Fruit fly (Drosophila melanogaster) whole organism, prepupa: ENCODE results near the gene Npc2d.

Experiments
- Blimp-1 ChIP-seq: fragments of 200-800 bp; sonication (Bioruptor generic); optimal IDR thresholded peaks from 3 replicates; lab custom pipeline; 2017; ENCODE audit warnings: missing biosample characterization, missing genetic modification characterization, mild to moderate bottlenecking, moderate library complexity, missing genetic modification reagents
- CG11294 ChIP-seq: fragments of 200-800 bp; sonication (Bioruptor generic); IDR thresholded peaks from 2 replicates; pipeline ENCODE4 v1.3.6; 2022; ENCODE audit warnings: missing biosample characterization, missing genetic modification characterization
- CG11762 ChIP-seq: fragments of 200-800 bp; sonication (Bioruptor generic); optimal IDR thresholded peaks from 3 replicates; lab custom pipeline; 2016; ENCODE audit warnings: missing biosample characterization, missing genetic modification characterization; ENCODE audit not compliant: insufficient read depth
- CG11902 ChIP-seq: fragments of 200-800 bp; sonication (Bioruptor generic); optimal IDR thresholded peaks from 3 replicates; lab custom pipeline; 2016; ENCODE audit warnings: missing biosample characterization, missing genetic modification characterization
- CG15336 ChIP-seq: fragments of 200-800 bp; sonication (Bioruptor generic); IDR thresholded peaks from 2 replicates; pipeline ENCODE4 v1.3.6; 2022; ENCODE audit warnings: missing biosample characterization, missing genetic modification characterization
- CG1621 ChIP-seq: fragments of 200-800 bp; sonication (Bioruptor generic); optimal IDR thresholded peaks from 3 replicates; lab custom pipeline; 2018; ENCODE audit warnings: missing biosample characterization, mild to moderate bottlenecking, missing genetic modification characterization
- CG16779 ChIP-seq: fragments of 200-800 bp; sonication (Bioruptor generic); optimal IDR thresholded peaks from 3 replicates; lab custom pipeline; 2017; ENCODE audit warnings: missing biosample characterization, mild to moderate bottlenecking, missing genetic modification characterization
- CG3032 ChIP-seq: fragments of 200-800 bp; optimal IDR thresholded peaks from 2 replicates; lab custom pipeline; 2019; ENCODE audit warnings: missing biosample characterization, mild to moderate bottlenecking, missing genetic modification characterization, moderate library complexity
- CG32006 ChIP-seq: fragments of 200-800 bp; sonication (Bioruptor generic); optimal IDR thresholded peaks from 3 replicates; lab custom pipeline; 2017; ENCODE audit warnings: missing biosample characterization, mild to moderate bottlenecking, missing genetic modification characterization
- CG34406 ChIP-seq: fragments of 200-800 bp; sonication (Bioruptor generic); optimal IDR thresholded peaks from 3 replicates; lab custom pipeline; 2016; ENCODE audit warnings: missing biosample characterization, missing genetic modification characterization
- CG3919 ChIP-seq: fragments of 200-800 bp; sonication (Bioruptor generic); optimal IDR thresholded peaks from 3 replicates; lab custom pipeline; 2016; ENCODE audit warnings: missing biosample characterization, missing genetic modification characterization
- CG4318 ChIP-seq: fragments of 200-800 bp; sonication (Bioruptor generic); optimal IDR thresholded peaks from 3 replicates; lab custom pipeline; 2017; ENCODE audit warnings: missing biosample characterization, mild to moderate bottlenecking, missing genetic modification characterization
- CG6163 ChIP-seq: fragments of 200-800 bp; sonication (Bioruptor generic); IDR thresholded peaks from 3 replicates; pipeline ENCODE4 v1.3.6; 2022; ENCODE audit warnings: missing biosample characterization, missing genetic modification characterization
- CG6276 ChIP-seq: fragments of 200-800 bp; sonication (Bioruptor generic); optimal IDR thresholded peaks from 2 replicates; lab custom pipeline; 2017; ENCODE audit warnings: missing biosample characterization, mild to moderate bottlenecking, missing genetic modification characterization
- CG7368 ChIP-seq: fragments of 200-800 bp; sonication (Bioruptor generic); optimal IDR thresholded peaks from 3 replicates; lab custom pipeline; 2016; ENCODE audit warnings: missing biosample characterization, missing genetic modification characterization
- CG8632 ChIP-seq: fragments of 200-800 bp; sonication (Bioruptor generic); optimal IDR thresholded peaks from 3 replicates; lab custom pipeline; 2016; ENCODE audit warnings: missing biosample characterization, missing genetic modification characterization
- CG9139 ChIP-seq: fragments of 200-800 bp; sonication (Bioruptor generic); optimal IDR thresholded peaks from 3 replicates; lab custom pipeline; 2017; ENCODE audit warnings: missing biosample characterization, mild to moderate bottlenecking, missing genetic modification characterization
- Eip75B ChIP-seq: fragments of 200-800 bp; sonication (Bioruptor generic); optimal IDR thresholded peaks from 3 replicates; lab custom pipeline; 2016; ENCODE audit warnings: missing biosample characterization, missing genetic modification characterization
- Eip78C ChIP-seq: fragments of 200-800 bp; sonication (Bioruptor generic); peaks from one replicate; lab custom pipeline; 2016; ENCODE audit warnings: missing biosample characterization, missing genetic modification characterization
- Eip93F ChIP-seq: fragments of 200-800 bp; sonication (Bioruptor generic); optimal IDR thresholded peaks from 2 replicates; lab custom pipeline; 2016; ENCODE audit warnings: missing biosample characterization, mild to moderate bottlenecking, missing genetic modification characterization
- Ets96B ChIP-seq: fragments of 200-800 bp; optimal IDR thresholded peaks from 2 replicates; lab custom pipeline; 2019; ENCODE audit warnings: missing biosample characterization, mild to moderate bottlenecking, missing genetic modification characterization, moderate library complexity
- Gug ChIP-seq: fragments of 200-800 bp; sonication (Bioruptor generic); IDR thresholded peaks from 2 replicates; pipeline ENCODE4 v1.3.6; 2022; ENCODE audit warnings: missing biosample characterization, missing genetic modification characterization
- Hr38 ChIP-seq: sonication (Bioruptor generic); optimal IDR thresholded peaks from 2 replicates; lab custom pipeline; 2016; ENCODE audit warnings: missing biosample characterization, missing genetic modification characterization
- Hr4 ChIP-seq: fragments of 200-800 bp; sonication (Bioruptor generic); optimal IDR thresholded peaks from 3 replicates; lab custom pipeline; 2016; ENCODE audit warnings: missing biosample characterization, missing genetic modification characterization
- Smox ChIP-seq: fragments of 200-800 bp; sonication (Bioruptor generic); optimal IDR thresholded peaks from 3 replicates; lab custom pipeline; 2016; ENCODE audit warnings: missing biosample characterization, missing genetic modification characterization
- Sox14 ChIP-seq: fragments of 200-800 bp; sonication (Bioruptor generic); optimal IDR thresholded peaks from 3 replicates; lab custom pipeline; 2016; ENCODE audit warnings: missing biosample characterization, missing genetic modification characterization
- achi ChIP-seq: fragments of 200-800 bp; sonication (Bioruptor generic); optimal IDR thresholded peaks from 3 replicates; lab custom pipeline; 2016; ENCODE audit warnings: missing biosample characterization, missing genetic modification characterization
- acj6 ChIP-seq: fragments of 200-800 bp; sonication (Bioruptor generic); optimal IDR thresholded peaks from 3 replicates; lab custom pipeline; 2016; ENCODE audit warnings: missing biosample characterization, missing genetic modification characterization
- dsx ChIP-seq: fragments of 200-800 bp; optimal IDR thresholded peaks from 3 replicates; lab custom pipeline; 2019; ENCODE audit warnings: missing biosample characterization, mild to moderate bottlenecking, missing genetic modification characterization, moderate library complexity; ENCODE audit not compliant: poor library complexity, severe bottlenecking
- eg ChIP-seq: fragments of 200-800 bp; sonication (Bioruptor generic); IDR thresholded peaks from 3 replicates; pipeline ENCODE4 v1.3.6; 2022; ENCODE audit warnings: missing biosample characterization, missing genetic modification characterization
- esn ChIP-seq: fragments of 200-800 bp; sonication (Bioruptor generic); optimal IDR thresholded peaks from 2 replicates; lab custom pipeline; 2016; ENCODE audit warnings: missing biosample characterization, mild to moderate bottlenecking, missing genetic modification characterization, moderate library complexity
- fd59A ChIP-seq: fragments of 200-800 bp; sonication (Bioruptor generic); optimal IDR thresholded peaks from 2 replicates; lab custom pipeline; 2017; ENCODE audit warnings: missing biosample characterization, mild to moderate bottlenecking, missing genetic modification characterization, missing genetic modification reagents
- fd85E ChIP-seq: fragments of 200-800 bp; sonication (Bioruptor generic); optimal IDR thresholded peaks from 3 replicates; lab custom pipeline; 2016; ENCODE audit warnings: missing biosample characterization, missing genetic modification characterization
- fkh ChIP-seq: fragments of 200-800 bp; sonication (Bioruptor generic); optimal IDR thresholded peaks from 3 replicates; lab custom pipeline; 2017; ENCODE audit warnings: missing biosample characterization, mild to moderate bottlenecking, missing genetic modification characterization, moderate library complexity
- lz ChIP-seq: fragments of 200-800 bp; sonication (Bioruptor generic); optimal IDR thresholded peaks from 3 replicates; lab custom pipeline; 2016; ENCODE audit warnings: missing biosample characterization, missing genetic modification characterization
- salr ChIP-seq, 2 experiments: fragments of 200-800 bp; sonication (Bioruptor generic); optimal IDR thresholded peaks; 3 replicates each; lab custom pipeline; 2016 to 2018; ENCODE audit warnings: missing biosample characterization in 2 of 2, missing genetic modification characterization in 2 of 2, mild to moderate bottlenecking in 1 of 2
- spab ChIP-seq: fragments of 200-800 bp; sonication (Bioruptor generic); optimal IDR thresholded peaks from 2 replicates; lab custom pipeline; 2017; ENCODE audit warnings: missing biosample characterization, mild to moderate bottlenecking, missing genetic modification characterization, missing genetic modification reagents
- ss ChIP-seq, 2 experiments: fragments of 200-800 bp; sonication (Bioruptor generic); optimal IDR thresholded peaks; 2 replicates in 1 of 2; 3 replicates in 1 of 2; lab custom pipeline; 2017 to 2018; ENCODE audit warnings: mild to moderate bottlenecking in 2 of 2, missing biosample characterization in 2 of 2, missing genetic modification characterization in 2 of 2, moderate library complexity in 1 of 2
- vri ChIP-seq: fragments of 200-800 bp; sonication (Bioruptor generic); optimal IDR thresholded peaks from 3 replicates; lab custom pipeline; 2016; ENCODE audit warnings: missing biosample characterization, mild to moderate bottlenecking, missing genetic modification characterization

Gene Npc2d

DNA sequence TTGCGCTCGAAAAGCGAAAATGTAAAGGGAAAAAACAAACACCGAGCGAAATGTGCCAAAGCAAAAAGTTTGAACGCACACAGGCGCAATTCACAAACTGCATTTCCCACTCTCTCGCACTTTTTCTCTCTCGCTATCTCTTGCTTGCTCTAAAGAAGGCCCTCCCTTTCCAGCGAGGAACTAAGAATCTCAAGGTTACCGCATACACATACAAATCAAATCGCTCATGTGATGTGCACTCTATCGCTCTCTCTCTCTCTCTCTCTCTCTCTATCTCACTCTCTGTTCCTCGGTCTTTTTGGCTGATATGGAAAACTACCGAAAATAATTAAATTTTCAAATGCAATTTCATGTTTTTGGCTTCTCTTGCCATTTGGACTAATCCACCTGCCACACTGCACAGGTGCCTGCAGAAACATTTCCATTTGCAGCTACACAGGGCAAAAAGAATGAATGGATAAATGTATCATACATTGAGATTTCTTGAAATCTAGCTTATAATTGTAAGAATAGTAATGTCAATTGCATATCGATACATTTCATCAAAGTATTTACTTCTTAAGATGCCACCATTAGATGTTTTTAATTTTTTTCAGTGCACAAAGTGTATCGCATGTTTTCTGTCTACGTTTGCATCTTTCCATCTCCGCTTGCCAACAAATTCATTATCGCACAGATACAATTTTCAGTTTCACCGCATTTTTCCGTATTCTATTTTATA, 23.5 kb upstream of the Npc2d start (continued):
- peak; percentile 61 for TF ChIP-seq esn
- peak; percentile 67 for TF ChIP-seq Sox14 (GFP tag; lab: Kevin White, UChicago)
- peak; percentile 17 to 51 for TF ChIP-seq salr (GFP tag; optimal IDR thresholded peaks at IDR 0.05; lab: Kevin White, UChicago)
- peak; percentile 74 for TF ChIP-seq Ets96B
- peak; percentile 52 for TF ChIP-seq CG7368 (GFP tag; lab: Kevin White, UChicago)
- TF ChIP-seq CG6163: peak; percentile 84
- no peak for TF ChIP-seq CG11902 (GFP tag; lab: Kevin White, UChicago)
- peak; percentile 42 for TF ChIP-seq lz (GFP tag; lab: Kevin White, UChicago)
- TF ChIP-seq Hr38 (GFP tag; lab: Kevin White, UChicago): peak; percentile 8
- TF ChIP-seq CG15336: peak; percentile 82
- TF ChIP-seq eg (GFP tag; lab: Robert Waterston, UW): peak; percentile 90
- TF ChIP-seq fd85E: no peak
- peak; percentile 11 for TF ChIP-seq CG9139 (GFP tag; lab: Kevin White, UChicago)
- peak; percentile 1 for TF ChIP-seq dsx
- no peak for TF ChIP-seq fkh
- TF ChIP-seq Gug (GFP tag; lab: Robert Waterston, UW): peak; percentile 78
- peak; percentile 72 for TF ChIP-seq achi (GFP tag; lab: Kevin White, UChicago)
- peak; percentile 70 for TF ChIP-seq fd59A
- TF ChIP-seq Eip78C (GFP tag; lab: Kevin White, UChicago): peak; percentile 92
- TF ChIP-seq spab (GFP tag; lab: Kevin White, UChicago): peak; percentile 47
- TF ChIP-seq Smox: peak; percentile 45
- TF ChIP-seq CG32006 (GFP tag; lab: Kevin White, UChicago): peak; percentile 81
- TF ChIP-seq Eip75B (GFP tag; lab: Kevin White, UChicago): peak; percentile 65
- no peak for TF ChIP-seq Eip93F
- TF ChIP-seq CG11762 (GFP tag; lab: Kevin White, UChicago): peak; percentile 54
- TF ChIP-seq CG8632 (GFP tag; lab: Kevin White, UChicago): peak; percentile 39
- peak; percentile 33 for TF ChIP-seq CG16779 (tag; lab: Kevin White, UChicago)
- TF ChIP-seq CG1621: peak; percentile 73
- TF ChIP-seq acj6 (GFP tag; lab: Kevin White, UChicago): peak; percentile 71
- TF ChIP-seq CG4318: peak; percentile 25
- TF ChIP-seq Blimp-1 (GFP tag; lab: Kevin White, UChicago): peak; percentile 32
- peak; percentile 80 for TF ChIP-seq CG11294 (GFP tag; lab: Robert Waterston, UW)
- peak; percentile 43 for TF ChIP-seq CG34406

- TF ChIP-seq Eip78C (GFP tag; lab: Kevin White, UChicago): no peak
- TF ChIP-seq CG11762 (GFP tag; lab: Kevin White, UChicago): no peak
- no peak for TF ChIP-seq salr (GFP tag; optimal IDR thresholded peaks at IDR 0.05; lab: Kevin White, UChicago)
- TF ChIP-seq CG16779 (tag; lab: Kevin White, UChicago): no peak
- no peak for TF ChIP-seq vri
- TF ChIP-seq Eip93F: no peak
- no peak for TF ChIP-seq CG3919 (GFP tag; lab: Kevin White, UChicago)
- TF ChIP-seq CG6276 (GFP tag; lab: Kevin White, UChicago): no peak
- TF ChIP-seq CG8632 (GFP tag; lab: Kevin White, UChicago): no peak
- no peak for TF ChIP-seq Blimp-1 (GFP tag; lab: Kevin White, UChicago)
- no peak for TF ChIP-seq CG3032 (tag; lab: Kevin White, UChicago)
- no peak for TF ChIP-seq ss (GFP tag; optimal IDR thresholded peaks at IDR 0.05; lab: Kevin White, UChicago)
- TF ChIP-seq eg (GFP tag; lab: Robert Waterston, UW): no peak
- TF ChIP-seq spab (GFP tag; lab: Kevin White, UChicago): no peak
- no peak for TF ChIP-seq Hr4
- TF ChIP-seq, all 60 proteins: peak for 0
Observed at dm6 chr3R:10078468-10079143, 22.7 kb upstream of the Npc2d start.
